Worm (Caenorhabditis elegans) whole organism, L3 larva: ENCODE results near the gene K02F3.12.
A peak's percentile ranks its signal among the peaks of the same experiment; 100 is the strongest.

Experiments used
- aly-2 ChIP-seq: fragments of 150-350 bp; optimal IDR thresholded peaks from 2 replicates; lab custom pipeline; 2014; ENCODE audit warnings: missing biosample characterization, missing genetic modification characterization
- ama-1 ChIP-seq: fragments of 150-350 bp; optimal IDR thresholded peaks from 2 replicates; lab custom pipeline; 2018
- ceh-28 ChIP-seq: fragments of 150-350 bp; optimal IDR thresholded peaks from 2 replicates; lab custom pipeline; 2014; ENCODE audit warnings: missing biosample characterization, missing genetic modification reagents, missing genetic modification characterization
- ceh-82 ChIP-seq: fragments of 150-350 bp; optimal IDR thresholded peaks from 2 replicates; lab custom pipeline; 2014; ENCODE audit warnings: missing biosample characterization, missing genetic modification characterization
- ceh-9 ChIP-seq: sonication (generic microtip); optimal IDR thresholded peaks from 2 replicates; lab custom pipeline; 2018; ENCODE audit warnings: missing biosample characterization, missing genetic modification characterization
- daf-12 ChIP-seq: fragments of 150-350 bp; optimal IDR thresholded peaks from 2 replicates; lab custom pipeline; 2014; ENCODE audit warnings: missing biosample characterization, missing genetic modification reagents, missing genetic modification characterization
- egl-27 ChIP-seq: sonication (generic microtip); optimal IDR thresholded peaks from 4 replicates; lab custom pipeline; 2017; ENCODE audit warnings: missing biosample characterization, missing genetic modification reagents, missing genetic modification characterization
- egl-5 ChIP-seq: fragments of 150-350 bp; optimal IDR thresholded peaks from 2 replicates; lab custom pipeline; 2017; ENCODE audit warnings: missing biosample characterization, missing genetic modification reagents, missing genetic modification characterization, inconsistent platforms
- elt-1 ChIP-seq: fragments of 150-350 bp; optimal IDR thresholded peaks from 2 replicates; lab custom pipeline; 2014; ENCODE audit warnings: missing biosample characterization, missing genetic modification characterization
- elt-2 ChIP-seq: sonication (generic microtip); optimal IDR thresholded peaks from 2 replicates; lab custom pipeline; 2016; ENCODE audit warnings: missing genetic modification reagents, mild to moderate bottlenecking, missing genetic modification characterization, missing compliant biosample characterization
- elt-3 ChIP-seq, 3 experiments: fragments of 150-350 bp in 1 of 3; sonication (generic microtip) in 2 of 3; optimal IDR thresholded peaks; 2 replicates in 2 of 3; 4 replicates in 1 of 3; lab custom pipeline; 2014 to 2017; ENCODE audit warnings: missing biosample characterization in 3 of 3, missing genetic modification characterization in 3 of 3
- eor-1 ChIP-seq, 2 experiments: fragments of 150-350 bp; optimal IDR thresholded peaks; 2 replicates each; lab custom pipeline; 2014 to 2018; ENCODE audit warnings: missing biosample characterization in 2 of 2, missing genetic modification characterization in 2 of 2
- fkh-10 ChIP-seq: sonication (generic microtip); optimal IDR thresholded peaks from 2 replicates; lab custom pipeline; 2017; ENCODE audit warnings: missing biosample characterization, missing genetic modification reagents, missing genetic modification characterization
- fkh-2 ChIP-seq: fragments of 150-350 bp; optimal IDR thresholded peaks from 2 replicates; lab custom pipeline; 2014; ENCODE audit warnings: missing biosample characterization, missing genetic modification reagents, missing genetic modification characterization
- fos-1 ChIP-seq: fragments of 150-350 bp; optimal IDR thresholded peaks from 2 replicates; lab custom pipeline; 2014; ENCODE audit warnings: missing biosample characterization, missing genetic modification characterization
- hmg-11 ChIP-seq: sonication (generic microtip); optimal IDR thresholded peaks from 2 replicates; lab custom pipeline; 2016; ENCODE audit warnings: missing genetic modification characterization, missing compliant biosample characterization
- jun-1 ChIP-seq: fragments of 150-350 bp; optimal IDR thresholded peaks from 2 replicates; lab custom pipeline; 2014; ENCODE audit warnings: missing biosample characterization, missing genetic modification reagents, missing genetic modification characterization
- lin-15B ChIP-seq: fragments of 150-350 bp; optimal IDR thresholded peaks from 2 replicates; lab custom pipeline; 2014; ENCODE audit warnings: missing biosample characterization, missing genetic modification characterization
- lin-39 ChIP-seq: fragments of 150-350 bp; optimal IDR thresholded peaks from 2 replicates; lab custom pipeline; 2018; ENCODE audit warnings: missing biosample characterization, missing genetic modification reagents, missing genetic modification characterization
- lsy-12 ChIP-seq: sonication (generic microtip); optimal IDR thresholded peaks from 2 replicates; lab custom pipeline; 2016; ENCODE audit warnings: mild to moderate bottlenecking, missing genetic modification characterization, missing compliant biosample characterization
- mdl-1 ChIP-seq: fragments of 150-350 bp; optimal IDR thresholded peaks from 2 replicates; lab custom pipeline; 2014; ENCODE audit warnings: missing biosample characterization, missing genetic modification characterization
- mml-1 ChIP-seq: fragments of 150-350 bp; sonication (generic microtip); optimal IDR thresholded peaks from 3 replicates; lab custom pipeline; 2014; ENCODE audit warnings: missing biosample characterization, missing genetic modification characterization
- nfya-1 ChIP-seq: sonication (generic microtip); optimal IDR thresholded peaks from 2 replicates; lab custom pipeline; 2017; ENCODE audit warnings: missing genetic modification characterization, mild to moderate bottlenecking, missing compliant biosample characterization, antibody characterized with exemption, moderate library complexity; ENCODE audit not compliant: insufficient read depth
- nhr-12 ChIP-seq: fragments of 150-350 bp; optimal IDR thresholded peaks from 2 replicates; lab custom pipeline; 2014; ENCODE audit warnings: missing biosample characterization, missing genetic modification characterization
- nhr-23 ChIP-seq: fragments of 150-350 bp; optimal IDR thresholded peaks from 2 replicates; lab custom pipeline; 2014; ENCODE audit warnings: missing biosample characterization, missing genetic modification reagents, missing genetic modification characterization
- nhr-237 ChIP-seq: fragments of 150-350 bp; optimal IDR thresholded peaks from 2 replicates; lab custom pipeline; 2014; ENCODE audit warnings: missing biosample characterization, missing genetic modification characterization
- nhr-25 ChIP-seq: sonication (generic microtip); optimal IDR thresholded peaks from 2 replicates; lab custom pipeline; 2017; ENCODE audit warnings: missing biosample characterization, missing genetic modification characterization
- nhr-28 ChIP-seq: fragments of 150-350 bp; optimal IDR thresholded peaks from 2 replicates; lab custom pipeline; 2014; ENCODE audit warnings: missing biosample characterization, missing genetic modification characterization
- nhr-67 ChIP-seq: fragments of 150-350 bp; optimal IDR thresholded peaks from 2 replicates; lab custom pipeline; 2014; ENCODE audit warnings: missing biosample characterization, missing genetic modification characterization
- nhr-76 ChIP-seq: fragments of 150-350 bp; sonication (generic microtip); optimal IDR thresholded peaks from 5 replicates; lab custom pipeline; 2014; ENCODE audit warnings: missing biosample characterization, missing genetic modification characterization
- nhr-77 ChIP-seq: fragments of 150-350 bp; optimal IDR thresholded peaks from 2 replicates; lab custom pipeline; 2014; ENCODE audit warnings: missing biosample characterization, missing genetic modification characterization
- pha-4 ChIP-seq: fragments of 150-350 bp; optimal IDR thresholded peaks from 2 replicates; lab custom pipeline; 2014; ENCODE audit warnings: missing biosample characterization, missing genetic modification reagents, missing genetic modification characterization
- pqm-1 ChIP-seq: fragments of 150-350 bp; optimal IDR thresholded peaks from 2 replicates; lab custom pipeline; 2017; ENCODE audit warnings: missing biosample characterization, missing genetic modification characterization, inconsistent platforms
- sea-2 ChIP-seq: fragments of 150-350 bp; sonication (generic microtip); optimal IDR thresholded peaks from 4 replicates; lab custom pipeline; 2014; ENCODE audit warnings: missing biosample characterization, missing genetic modification reagents, missing genetic modification characterization
- skn-1 ChIP-seq: fragments of 150-350 bp; optimal IDR thresholded peaks from 2 replicates; lab custom pipeline; 2014; ENCODE audit warnings: missing biosample characterization, missing genetic modification characterization
- snpc-4 ChIP-seq: fragments of 150-350 bp; optimal IDR thresholded peaks from 2 replicates; lab custom pipeline; 2014; ENCODE audit warnings: missing biosample characterization, missing genetic modification characterization
- tbx-2 ChIP-seq: sonication (generic microtip); optimal IDR thresholded peaks from 2 replicates; lab custom pipeline; 2016; ENCODE audit warnings: mild to moderate bottlenecking, missing genetic modification characterization, missing compliant biosample characterization
- unc-39 ChIP-seq: sonication (generic microtip); optimal IDR thresholded peaks from 4 replicates; lab custom pipeline; 2017; ENCODE audit warnings: missing biosample characterization, missing genetic modification characterization
- unc-62 ChIP-seq: fragments of 150-350 bp; sonication (generic microtip); optimal IDR thresholded peaks from 4 replicates; lab custom pipeline; 2014; ENCODE audit warnings: missing biosample characterization, missing genetic modification reagents, missing genetic modification characterization
- zag-1 ChIP-seq: fragments of 150-350 bp; optimal IDR thresholded peaks from 2 replicates; lab custom pipeline; 2014; ENCODE audit warnings: missing biosample characterization, missing genetic modification characterization
- ztf-11 ChIP-seq: fragments of 150-350 bp; optimal IDR thresholded peaks from 2 replicates; lab custom pipeline; 2014; ENCODE audit warnings: missing biosample characterization, missing genetic modification characterization
- ztf-4 ChIP-seq: fragments of 150-350 bp; optimal IDR thresholded peaks from 2 replicates; lab custom pipeline; 2014; ENCODE audit warnings: missing biosample characterization, missing genetic modification characterization

K02F3.12 gene

ce11 chrIII:886726-887125 is 30.4 kb downstream of the K02F3.12 start, which contains the start of gene zer-1:
Gene zer-1 (minus strand): TSS chrIII:886793.
- TF ChIP-seq nhr-77 (tag; lab: Kevin White, UChicago) (no peak), lsy-12 (tag; lab: Kevin White, UChicago) (no peak), hmg-11 (tag; lab: Kevin White, UChicago) (no peak), egl-27 (tag; lab: Kevin White, UChicago) (no peak), aly-2 (tag; lab: Kevin White, UChicago) (no peak), nfya-1 (no peak), elt-1 (tag; lab: Kevin White, UChicago) (no peak), unc-62 (GFP tag; lab: Kevin White, UChicago) (no peak), zag-1 (tag; lab: Kevin White, UChicago) (no peak), nhr-28 (tag; lab: Kevin White, UChicago) (no peak), tbx-2 (tag; lab: Kevin White, UChicago) (no peak), nhr-25 (tag; lab: Kevin White, UChicago) (peak; percentile 24), eor-1 (tag; optimal IDR thresholded peaks at IDR 0.05; lab: Kevin White, UChicago) (no peak), fkh-10 (GFP tag; lab: Kevin White, UChicago) (no peak), jun-1 (tag; lab: Kevin White, UChicago) (no peak), nhr-237 (no peak), ceh-28 (tag; lab: Kevin White, UChicago) (peak; percentile 67), fkh-2 (tag; lab: Kevin White, UChicago) (no peak), ztf-4 (tag; lab: Kevin White, UChicago) (no peak), ama-1 (lab: Kevin White, UChicago) (peak; percentile 21), nhr-23 (tag; lab: Kevin White, UChicago) (peak; percentile 37), ceh-82 (tag; lab: Kevin White, UChicago) (no peak), ceh-9 (tag; lab: Kevin White, UChicago) (no peak), daf-12 (no peak), lin-39 (tag; lab: Kevin White, UChicago) (no peak), fos-1 (no peak), elt-2 (tag; lab: Kevin White, UChicago) (no peak), ztf-11 (tag; lab: Kevin White, UChicago) (no peak), mdl-1 (tag; lab: Kevin White, UChicago) (no peak), nhr-76 (no peak), elt-3 (tag; optimal IDR thresholded peaks at IDR 0.05; lab: Kevin White, UChicago) (no peak), egl-5 (tag; lab: Kevin White, UChicago) (no peak), unc-39 (tag; lab: Kevin White, UChicago) (no peak), nhr-67 (no peak), snpc-4 (tag; lab: Kevin White, UChicago) (no peak)

DNA sequence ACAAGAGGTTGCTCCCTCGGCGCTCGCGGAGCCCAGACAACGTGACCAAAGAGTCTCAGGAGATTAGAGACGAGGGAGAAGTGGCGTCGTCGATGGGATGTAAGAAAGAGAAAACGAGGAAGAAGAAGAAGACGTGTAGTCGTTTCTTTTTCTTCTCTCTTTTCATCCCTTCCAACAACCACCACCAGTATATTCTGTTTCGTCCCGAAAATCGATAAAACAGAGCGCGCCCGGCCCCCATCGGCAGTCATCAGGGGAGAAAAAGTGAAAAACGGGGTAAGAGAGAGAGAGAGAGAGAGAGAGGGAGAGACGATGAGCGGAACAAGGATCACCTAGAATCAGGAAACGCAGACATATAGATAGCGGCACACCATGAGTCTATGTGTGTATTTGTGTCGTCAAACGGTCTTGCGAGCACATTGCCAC is 31.5 kb downstream of the K02F3.12 start:
- TF ChIP-seq sea-2 (GFP tag; lab: Kevin White, UChicago): peak; percentile 79
- TF ChIP-seq ceh-28 (tag; lab: Kevin White, UChicago): peak; percentile 89
- peak; percentile 71 for TF ChIP-seq hmg-11 (tag; lab: Kevin White, UChicago)
- TF ChIP-seq nhr-23 (tag; lab: Kevin White, UChicago): peak; percentile 60
- TF ChIP-seq snpc-4 (tag; lab: Kevin White, UChicago): peak; percentile 76
- no peak for TF ChIP-seq nhr-28 (tag; lab: Kevin White, UChicago)
- TF ChIP-seq lin-39 (tag; lab: Kevin White, UChicago): peak; percentile 81
- TF ChIP-seq zag-1 (tag; lab: Kevin White, UChicago): no peak
- no peak for TF ChIP-seq unc-39 (tag; lab: Kevin White, UChicago)
- TF ChIP-seq nfya-1: peak; percentile 82
- peak; percentile 60 for TF ChIP-seq egl-5 (tag; lab: Kevin White, UChicago)
- peak; percentile 40 for TF ChIP-seq lin-15B (tag; lab: Kevin White, UChicago)
- peak; percentile 31 for TF ChIP-seq jun-1 (tag; lab: Kevin White, UChicago)
- peak; percentile 48 for TF ChIP-seq mdl-1 (tag; lab: Kevin White, UChicago)
- peak; percentile 46 for TF ChIP-seq pha-4 (tag; lab: Kevin White, UChicago)
- TF ChIP-seq fkh-2 (tag; lab: Kevin White, UChicago): no peak
- peak; percentile 41 for TF ChIP-seq skn-1 (tag; lab: Kevin White, UChicago)
- no peak for TF ChIP-seq ceh-9 (tag; lab: Kevin White, UChicago)
- TF ChIP-seq nhr-77 (tag; lab: Kevin White, UChicago): no peak
- peak; percentile 8 for TF ChIP-seq pqm-1 (tag; lab: Kevin White, UChicago)
- peak; percentile 2 for TF ChIP-seq nhr-25 (tag; lab: Kevin White, UChicago)
- TF ChIP-seq elt-2 (tag; lab: Kevin White, UChicago): peak; percentile 66
- no peak for TF ChIP-seq nhr-12 (tag; lab: Kevin White, UChicago)
- TF ChIP-seq unc-62 (GFP tag; lab: Kevin White, UChicago): no peak
- no peak for TF ChIP-seq nhr-76
- no peak for TF ChIP-seq mml-1 (tag; lab: Kevin White, UChicago)
- TF ChIP-seq nhr-67: no peak
- TF ChIP-seq egl-27 (tag; lab: Kevin White, UChicago): peak; percentile 50
- peak; percentile 45 for TF ChIP-seq ama-1 (lab: Kevin White, UChicago)
- TF ChIP-seq fkh-10 (GFP tag; lab: Kevin White, UChicago): peak; percentile 33
- TF ChIP-seq tbx-2 (tag; lab: Kevin White, UChicago): peak; percentile 37
